Fruit fly (Drosophila melanogaster) whole organism, embryonic: ENCODE results near the gene GstD5.

ENCODE experiments used
- Awh ChIP-seq: fragments of 200-800 bp; sonication (Bioruptor generic); IDR thresholded peaks from 2 replicates; pipeline ENCODE4, ENCODE4 v1.3.6; 2022; ENCODE audit warnings: missing biosample characterization, missing genetic modification characterization
- CG1024 ChIP-seq: fragments of 200-800 bp; sonication (Bioruptor generic); IDR thresholded peaks from 2 replicates; pipeline ENCODE4 v1.3.6; 2022; ENCODE audit warnings: missing biosample characterization, missing genetic modification characterization
- CG13775 ChIP-seq: fragments of 200-800 bp; sonication (Bioruptor generic); optimal IDR thresholded peaks from 3 replicates; lab custom pipeline; 2017; ENCODE audit warnings: missing biosample characterization, mild to moderate bottlenecking, missing genetic modification characterization
- CG14710 ChIP-seq: fragments of 200-800 bp; sonication (Bioruptor generic); optimal IDR thresholded peaks from 3 replicates; lab custom pipeline; 2019; ENCODE audit warnings: missing biosample characterization, mild to moderate bottlenecking, missing genetic modification characterization, moderate library complexity
- CG15073 ChIP-seq: fragments of 200-800 bp; sonication (Bioruptor generic); optimal IDR thresholded peaks from 2 replicates; lab custom pipeline; 2016; ENCODE audit warnings: missing biosample characterization, missing genetic modification characterization
- CG1529 ChIP-seq: fragments of 200-800 bp; sonication (Bioruptor generic); optimal IDR thresholded peaks from 3 replicates; lab custom pipeline; 2018; ENCODE audit warnings: missing biosample characterization, missing genetic modification characterization
- CG1792 ChIP-seq: fragments of 200-800 bp; sonication (Bioruptor generic); optimal IDR thresholded peaks from 2 replicates; lab custom pipeline; 2016; ENCODE audit warnings: missing biosample characterization, missing genetic modification characterization
- CG2120 ChIP-seq: fragments of 200-800 bp; sonication (Bioruptor generic); optimal IDR thresholded peaks from 3 replicates; lab custom pipeline; 2016; ENCODE audit warnings: missing biosample characterization, missing genetic modification characterization
- CG2202 ChIP-seq: fragments of 200-800 bp; sonication (Bioruptor generic); optimal IDR thresholded peaks from 2 replicates; lab custom pipeline; 2018; ENCODE audit warnings: missing biosample characterization, mild to moderate bottlenecking, missing genetic modification characterization
- CG30403 ChIP-seq: fragments of 200-800 bp; sonication (Bioruptor generic); optimal IDR thresholded peaks from 3 replicates; lab custom pipeline; 2016; ENCODE audit warnings: missing biosample characterization, missing genetic modification characterization
- CG32772 ChIP-seq: fragments of 200-800 bp; sonication (Bioruptor generic); IDR thresholded peaks from 2 replicates; pipeline ENCODE4 v1.3.6; 2022; ENCODE audit warnings: missing biosample characterization, missing genetic modification characterization
- CG42726 ChIP-seq: fragments of 200-800 bp; sonication (Bioruptor generic); IDR thresholded peaks from 2 replicates; pipeline ENCODE4 v1.3.6; 2022; ENCODE audit warnings: missing biosample characterization, missing genetic modification characterization; ENCODE audit not compliant: partially characterized antibody
- CG4360 ChIP-seq: fragments of 200-800 bp; sonication (Bioruptor generic); IDR thresholded peaks from 2 replicates; pipeline ENCODE4 v1.3.6; 2022; ENCODE audit warnings: missing biosample characterization, missing genetic modification characterization
- CG5245 ChIP-seq: fragments of 200-800 bp; sonication (Bioruptor generic); optimal IDR thresholded peaks from 3 replicates; lab custom pipeline; 2016; ENCODE audit warnings: missing biosample characterization, missing genetic modification characterization
- CG9609 ChIP-seq: fragments of 200-800 bp; sonication (Bioruptor generic); optimal IDR thresholded peaks from 3 replicates; lab custom pipeline; 2016; ENCODE audit warnings: missing biosample characterization, missing genetic modification characterization
- D19B ChIP-seq: fragments of 200-800 bp; sonication (Bioruptor generic); optimal IDR thresholded peaks from 2 replicates; lab custom pipeline; 2017; ENCODE audit warnings: missing biosample characterization, mild to moderate bottlenecking, missing genetic modification characterization
- Deaf1 ChIP-seq: fragments of 200-800 bp; optimal IDR thresholded peaks from 3 replicates; lab custom pipeline; 2019; ENCODE audit warnings: missing biosample characterization, mild to moderate bottlenecking, missing genetic modification characterization, moderate library complexity
- Gsc ChIP-seq: fragments of 200-800 bp; sonication (Bioruptor generic); IDR thresholded peaks from 2 replicates; pipeline ENCODE4 v1.3.6; 2022; ENCODE audit warnings: missing biosample characterization, missing genetic modification characterization
- Gug ChIP-seq: fragments of 200-800 bp; sonication (Bioruptor generic); IDR thresholded peaks from 4 replicates; pipeline ENCODE4 v1.3.6; 2022; ENCODE audit warnings: missing biosample characterization, missing genetic modification characterization
- H15 ChIP-seq: fragments of 200-800 bp; sonication (Bioruptor generic); IDR thresholded peaks from 3 replicates; pipeline ENCODE4 v1.3.6; 2022; ENCODE audit warnings: missing biosample characterization, missing genetic modification characterization
- Hey ChIP-seq: fragments of 200-800 bp; sonication (Bioruptor generic); optimal IDR thresholded peaks from 3 replicates; lab custom pipeline; 2018; ENCODE audit warnings: missing biosample characterization, mild to moderate bottlenecking, missing genetic modification characterization
- HmgD ChIP-seq: fragments of 200-800 bp; sonication (Bioruptor generic); optimal IDR thresholded peaks from 3 replicates; lab custom pipeline; 2016; ENCODE audit warnings: missing biosample characterization, missing genetic modification characterization
- Lhr ChIP-seq: fragments of 200-800 bp; sonication (Bioruptor generic); optimal IDR thresholded peaks from 3 replicates; lab custom pipeline; 2017; ENCODE audit warnings: mild to moderate bottlenecking, missing biosample characterization, missing genetic modification reagents, missing genetic modification characterization
- Lim3 ChIP-seq: fragments of 200-800 bp; sonication (Bioruptor generic); IDR thresholded peaks from 2 replicates; pipeline ENCODE4 v1.3.6; 2022; ENCODE audit warnings: missing biosample characterization, missing genetic modification characterization
- MBD-R2 ChIP-seq: fragments of 200-800 bp; sonication (Bioruptor generic); IDR thresholded peaks from 2 replicates; pipeline ENCODE4 v1.3.6; 2022; ENCODE audit warnings: missing biosample characterization, missing genetic modification characterization
- MESR4 ChIP-seq: fragments of 200-800 bp; sonication (Bioruptor generic); optimal IDR thresholded peaks from 2 replicates; lab custom pipeline; 2018; ENCODE audit warnings: missing biosample characterization, mild to moderate bottlenecking, missing genetic modification characterization, moderate library complexity
- Med ChIP-seq: fragments of 200-800 bp; sonication (Bioruptor generic); peaks from one replicate; lab custom pipeline; 2016; ENCODE audit warnings: missing biosample characterization, missing genetic modification characterization, mild to moderate bottlenecking, inconsistent platforms, moderate library complexity
- NC2β ChIP-seq: fragments of 200-800 bp; sonication (Bioruptor generic); optimal IDR thresholded peaks from 2 replicates; lab custom pipeline; 2016; ENCODE audit warnings: missing biosample characterization, missing genetic modification characterization
- Ptx1 ChIP-seq: fragments of 200-800 bp; sonication (Bioruptor generic); IDR thresholded peaks from 2 replicates; pipeline ENCODE4 v1.3.6; 2022; ENCODE audit warnings: missing biosample characterization, missing genetic modification characterization
- TFAM ChIP-seq: fragments of 200-800 bp; sonication (Bioruptor generic); optimal IDR thresholded peaks from 2 replicates; lab custom pipeline; 2017; ENCODE audit warnings: missing biosample characterization, missing genetic modification characterization, inconsistent platforms
- bab2 ChIP-seq: fragments of 200-800 bp; sonication (Bioruptor generic); optimal IDR thresholded peaks from 2 replicates; lab custom pipeline; 2016; ENCODE audit warnings: missing biosample characterization, missing genetic modification characterization
- cato ChIP-seq: fragments of 200-800 bp; sonication (Bioruptor generic); optimal IDR thresholded peaks from 2 replicates; lab custom pipeline; 2016; ENCODE audit warnings: missing biosample characterization, missing genetic modification characterization, borderline replicate concordance
- crol ChIP-seq: fragments of 200-800 bp; sonication (Bioruptor generic); IDR thresholded peaks from 2 replicates; pipeline ENCODE4 v1.3.6; 2022; ENCODE audit warnings: missing biosample characterization, missing genetic modification characterization
- en ChIP-seq: fragments of 200-800 bp; sonication (Bioruptor generic); optimal IDR thresholded peaks from 2 replicates; lab custom pipeline; 2016; ENCODE audit warnings: missing biosample characterization, missing genetic modification characterization
- ewg ChIP-seq: fragments of 200-800 bp; sonication (Bioruptor generic); optimal IDR thresholded peaks from 3 replicates; lab custom pipeline; 2017; ENCODE audit warnings: mild to moderate bottlenecking, missing biosample characterization, missing genetic modification reagents, missing genetic modification characterization
- fd3F ChIP-seq: fragments of 200-800 bp; sonication (Bioruptor generic); optimal IDR thresholded peaks from 2 replicates; lab custom pipeline; 2018; ENCODE audit warnings: missing biosample characterization, mild to moderate bottlenecking, missing genetic modification characterization, moderate library complexity
- gt ChIP-seq: fragments of 200-800 bp; sonication (Bioruptor generic); IDR thresholded peaks from 2 replicates; pipeline ENCODE4 v1.3.6; 2022; ENCODE audit warnings: missing biosample characterization, missing genetic modification characterization
- hth ChIP-seq: fragments of >200 bp; optimal IDR thresholded peaks from 2 replicates; lab custom pipeline; 2017; ENCODE audit warnings: inconsistent platforms
- lmd ChIP-seq: fragments of 200-800 bp; sonication (Bioruptor generic); IDR thresholded peaks from 2 replicates; pipeline ENCODE4 v1.3.6; 2022; ENCODE audit warnings: missing biosample characterization, missing genetic modification characterization
- mam ChIP-seq: fragments of 200-800 bp; sonication (Bioruptor generic); optimal IDR thresholded peaks from 3 replicates; lab custom pipeline; 2016; ENCODE audit warnings: missing biosample characterization, missing genetic modification characterization
- nom ChIP-seq: fragments of 200-800 bp; sonication (Bioruptor generic); optimal IDR thresholded peaks from 2 replicates; lab custom pipeline; 2017; ENCODE audit warnings: missing biosample characterization, missing genetic modification characterization, mild to moderate bottlenecking, moderate library complexity, missing genetic modification reagents
- otp ChIP-seq: fragments of 200-800 bp; sonication (Bioruptor generic); IDR thresholded peaks from 3 replicates; pipeline ENCODE4, ENCODE4 v1.3.6; 2022; ENCODE audit warnings: missing biosample characterization, missing genetic modification characterization
- p53 ChIP-seq: fragments of 200-800 bp; sonication (Bioruptor generic); optimal IDR thresholded peaks from 2 replicates; lab custom pipeline; 2016; ENCODE audit warnings: missing biosample characterization, missing genetic modification characterization
- pan ChIP-seq, 4 experiments: fragments of >200 bp in 3 of 4; fragments of 200-800 bp in 1 of 4; sonication (Bioruptor generic) in 1 of 4; optimal IDR thresholded peaks in 3 of 4; IDR thresholded peaks in 1 of 4; 2 replicates each; pipeline versions ENCODE4 v1.3.6 to Lab custom; 2017 to 2022; ENCODE audit warnings: missing biosample characterization in 2 of 4, missing genetic modification characterization in 2 of 4, mixed read lengths in 1 of 4
- pita ChIP-seq: fragments of 200-800 bp; sonication (Bioruptor generic); optimal IDR thresholded peaks from 2 replicates; lab custom pipeline; 2017; ENCODE audit warnings: missing biosample characterization, mild to moderate bottlenecking, missing genetic modification characterization
- shn ChIP-seq: fragments of 200-800 bp; sonication (Bioruptor generic); optimal IDR thresholded peaks from 3 replicates; lab custom pipeline; 2016; ENCODE audit warnings: missing biosample characterization, missing genetic modification characterization
- slbo ChIP-seq: fragments of 200-800 bp; sonication (Bioruptor generic); IDR thresholded peaks from 2 replicates; pipeline ENCODE4 v1.3.6; 2022; ENCODE audit warnings: missing biosample characterization, missing genetic modification characterization
- so ChIP-seq: fragments of 200-800 bp; sonication (Bioruptor generic); IDR thresholded peaks from 3 replicates; pipeline ENCODE4 v1.3.6; 2022; ENCODE audit warnings: missing biosample characterization, missing genetic modification characterization
- stwl ChIP-seq: fragments of 200-800 bp; sonication (Bioruptor generic); optimal IDR thresholded peaks from 3 replicates; lab custom pipeline; 2018; ENCODE audit warnings: missing biosample characterization, mild to moderate bottlenecking, missing genetic modification characterization, moderate library complexity
- vfl ChIP-seq: fragments of 200-800 bp; sonication (Bioruptor generic); optimal IDR thresholded peaks from 2 replicates; lab custom pipeline; 2016; ENCODE audit warnings: missing biosample characterization, missing genetic modification characterization
- z ChIP-seq: fragments of 200-800 bp; sonication (Bioruptor generic); IDR thresholded peaks from 3 replicates; pipeline ENCODE4 v1.3.6; 2022; ENCODE audit warnings: missing biosample characterization, missing genetic modification characterization

Gene GstD5

dm6 chr3R:12425510-12426309 is 50.2 kb downstream of the GstD5 start, which contains the start of gene Pp1-87B (continued):
- TF ChIP-seq CG9609 (peak; percentile 30), CG5245 (no peak), D19B (GFP tag; lab: Kevin White, UChicago) (no peak), Med (GFP tag; lab: Kevin White, UChicago) (peak; percentile 76), NC2β (GFP tag; lab: Kevin White, UChicago) (no peak), TFAM (no peak), slbo (GFP tag; lab: Robert Waterston, UW) (no peak), so (GFP tag; lab: Robert Waterston, UW) (no peak), MESR4 (peak; percentile 98), Gug (GFP tag; lab: Robert Waterston, UW) (no peak), Lim3 (GFP tag; lab: Robert Waterston, UW) (no peak), stwl (peak; percentile 46), crol (GFP tag; lab: Robert Waterston, UW) (no peak), hth (lab: Kevin White, UChicago) (no peak), bab2 (GFP tag; lab: Kevin White, UChicago) (no peak), ewg (no peak), pita (GFP tag; lab: Kevin White, UChicago) (no peak), CG4360 (no peak), CG15073 (GFP tag; lab: Kevin White, UChicago) (no peak), otp (GFP tag; lab: Robert Waterston, UW) (no peak), pan (optimal IDR thresholded peaks at IDR 0.05; lab: Kevin White, UChicago) (no peak), pan (GFP tag; optimal IDR thresholded peaks at IDR 0.05 in 1 of 2, IDR thresholded peaks at IDR 0.05 in 1 of 2) (no peak), Deaf1 (tag; lab: Kevin White, UChicago) (no peak), H15 (GFP tag; lab: Robert Waterston, UW) (no peak), CG32772 (no peak), CG2120 (peak; percentile 7), shn (GFP tag; lab: Kevin White, UChicago) (peak; percentile 26), mam (GFP tag; lab: Kevin White, UChicago) (no peak), Hey (no peak), nom (GFP tag; lab: Kevin White, UChicago) (no peak), lmd (no peak), z (no peak), p53 (GFP tag; lab: Kevin White, UChicago) (peak; percentile 14), fd3F (no peak), Gsc (GFP tag; lab: Robert Waterston, UW) (no peak), CG30403 (peak; percentile 39), CG2202 (tag; lab: Kevin White, UChicago) (no peak), CG1529 (GFP tag; lab: Kevin White, UChicago) (no peak), CG14710 (tag; lab: Kevin White, UChicago) (peak; percentile 76), gt (GFP tag; lab: Robert Waterston, UW) (no peak), Awh (GFP tag; lab: Robert Waterston, UW) (no peak), HmgD (GFP tag; lab: Kevin White, UChicago) (peak; percentile 40), Lhr (peak; percentile 85), CG1024 (GFP tag; lab: Robert Waterston, UW) (no peak), Ptx1 (no peak), CG42726 (GFP tag; lab: Robert Waterston, UW) (no peak; the same call in 1 of the 2 replicates), cato (GFP tag; lab: Kevin White, UChicago) (no peak), CG13775 (GFP tag; lab: Kevin White, UChicago) (peak; percentile 34), MBD-R2 (GFP tag; lab: Robert Waterston, UW) (no peak), en (GFP tag; lab: Kevin White, UChicago) (no peak), vfl (GFP tag; lab: Kevin White, UChicago) (no peak), CG1792 (GFP tag; lab: Kevin White, UChicago) (no peak)
